Fruit fly (Drosophila melanogaster) S2 (cell line): ENCODE data around the gene Cks85A.

Experiments
- CG8478 ChIP-seq: fragments of >200 bp; optimal IDR thresholded peaks from 2 replicates; lab custom pipeline; 2018
- CTCF ChIP-seq, 2 experiments: fragments of >200 bp; optimal IDR thresholded peaks; 2 replicates each; lab custom pipeline; 2018

Cks85A gene

DNA sequence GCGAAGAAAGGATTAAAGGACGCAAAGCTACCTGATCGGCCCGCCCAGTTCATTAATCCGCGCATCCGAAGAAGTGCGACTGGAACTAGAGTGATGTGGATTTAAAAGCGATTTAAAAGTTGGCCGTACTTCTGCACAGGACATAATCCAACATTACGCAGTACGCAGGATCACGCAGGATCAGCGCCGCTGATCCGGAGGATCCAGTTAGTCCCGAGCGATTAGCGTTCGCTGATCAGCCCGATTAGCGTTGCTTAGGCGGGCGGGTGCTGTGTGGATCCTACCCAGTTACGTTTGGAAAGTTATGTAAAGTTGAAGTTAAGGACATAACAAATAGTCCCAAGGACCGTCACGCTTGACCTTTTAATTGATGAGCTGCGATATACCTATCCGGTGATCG is 19.0 kb downstream of the Cks85A start:
- TF ChIP-seq CTCF (optimal IDR thresholded peaks at IDR 0.05; lab: Kevin White, UChicago), result no peak
- no peak for TF ChIP-seq CG8478

DNA sequence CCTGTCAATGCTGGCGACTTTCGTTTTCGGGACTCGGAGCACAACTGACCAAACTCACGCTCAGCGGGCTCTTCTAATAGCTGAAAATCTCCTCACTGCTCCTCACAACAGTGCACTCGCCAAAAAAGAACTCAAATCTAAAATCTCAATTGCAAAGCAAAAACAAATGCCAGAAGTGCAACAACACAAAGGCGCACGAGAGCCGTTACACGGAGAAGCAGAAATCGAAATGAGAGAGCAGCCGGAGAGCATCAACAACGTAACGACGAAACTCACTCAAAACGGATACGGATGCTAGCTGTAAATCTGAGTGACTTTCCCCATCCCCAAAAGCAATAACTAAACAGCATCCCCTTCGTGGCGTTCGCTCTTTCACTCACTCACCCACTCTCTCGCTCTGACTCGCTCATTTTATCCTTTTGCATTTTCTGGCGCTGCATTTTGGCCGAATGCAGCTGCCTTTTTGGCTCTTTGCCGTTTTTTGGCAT is 20.4 kb downstream of the Cks85A start, which contains the start of gene hb:
Gene hb, minus strand, starts transcription at position 51 of the 488 bp plus-strand sequence.
- TF ChIP-seq CG8478 (no peak), CTCF (optimal IDR thresholded peaks at IDR 0.05; lab: Kevin White, UChicago) (no peak)

DNA sequence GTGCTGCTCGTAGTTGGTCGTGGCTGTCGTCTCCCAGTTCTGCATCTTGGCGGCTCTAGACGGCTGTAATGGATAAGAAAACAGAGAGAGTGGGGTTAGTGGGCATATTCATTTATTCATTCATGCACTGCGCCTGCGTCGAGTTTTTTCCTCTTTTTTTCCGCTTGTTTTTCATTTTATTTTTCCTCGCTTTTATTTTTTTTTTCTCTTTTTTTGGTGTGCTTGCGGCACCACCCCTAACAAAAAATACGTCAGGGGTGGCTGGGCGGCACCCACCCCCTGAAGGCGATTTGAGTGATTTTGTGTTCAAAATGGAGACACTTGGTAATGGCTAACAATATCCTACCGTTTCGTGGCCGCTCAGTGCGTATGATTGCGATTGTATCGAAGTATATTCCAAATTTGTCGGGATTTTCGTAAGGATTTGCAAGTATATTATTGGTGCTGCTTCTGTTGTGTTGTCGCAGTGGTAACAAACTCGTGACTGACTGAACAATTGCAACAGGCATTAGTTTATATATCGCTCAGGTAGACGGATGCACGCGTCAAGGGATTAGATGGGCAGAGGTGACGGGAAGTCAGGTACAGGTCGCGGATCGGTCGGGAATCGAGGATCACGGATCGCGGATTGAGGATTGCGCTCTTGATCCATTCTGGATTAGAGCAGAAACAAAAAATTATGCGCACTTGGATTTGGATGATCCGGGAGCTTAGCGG is 24.0 kb downstream of the Cks85A start:
- TF ChIP-seq CG8478 (no peak), CTCF (optimal IDR thresholded peaks at IDR 0.05; lab: Kevin White, UChicago) (no peak)

dm6 chr3R:8686446-8686845 is 31.8 kb downstream of the Cks85A start:
- TF ChIP-seq CTCF (optimal IDR thresholded peaks at IDR 0.05; lab: Kevin White, UChicago) (no peak), CG8478 (no peak)

DNA sequence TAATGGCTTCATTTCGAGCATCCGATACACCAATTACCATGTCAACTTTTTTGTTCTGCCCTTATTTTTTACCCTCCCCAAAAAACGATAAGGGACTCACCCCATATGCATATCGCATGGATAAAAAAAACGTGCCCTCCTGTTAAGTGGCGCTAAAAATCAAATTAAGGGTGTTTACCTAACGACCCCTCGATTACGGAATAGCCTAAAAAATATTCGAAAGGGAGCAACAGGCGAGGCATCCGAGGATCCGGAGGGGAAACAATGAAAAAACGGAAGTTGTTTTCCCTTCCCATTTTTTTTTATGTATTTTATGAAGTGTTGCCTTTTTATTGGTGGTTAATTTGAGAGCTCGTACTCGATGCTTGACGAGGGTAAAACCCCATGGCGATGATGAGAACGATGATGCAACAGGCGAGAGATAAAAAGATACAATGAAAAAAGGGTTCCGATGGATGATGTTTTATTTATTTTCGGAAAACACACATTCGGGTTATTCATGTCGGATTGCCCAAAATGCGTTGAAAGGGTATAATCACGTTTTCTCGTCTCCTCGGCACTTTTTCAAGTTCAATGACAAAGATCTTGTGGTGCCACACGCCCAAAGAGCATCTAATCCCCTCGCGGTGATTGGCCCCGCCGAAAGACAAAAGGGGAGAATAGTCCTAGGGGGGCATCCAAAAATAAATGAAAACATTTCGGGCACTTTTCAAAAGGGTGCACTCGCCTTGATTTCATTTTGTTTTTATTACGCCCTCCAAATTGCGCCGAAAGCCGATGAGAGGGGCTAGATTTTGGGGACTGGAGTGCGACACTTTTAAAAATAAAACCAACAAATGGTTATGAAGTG is 33.7 kb downstream of the Cks85A start, which contains the start of gene CG44227:
Gene CG44227, minus strand, starts transcription at position 849 of the 850 bp plus-strand sequence.
- TF ChIP-seq CTCF (optimal IDR thresholded peaks at IDR 0.05; lab: Kevin White, UChicago), result no peak
- no peak for TF ChIP-seq CG8478

DNA sequence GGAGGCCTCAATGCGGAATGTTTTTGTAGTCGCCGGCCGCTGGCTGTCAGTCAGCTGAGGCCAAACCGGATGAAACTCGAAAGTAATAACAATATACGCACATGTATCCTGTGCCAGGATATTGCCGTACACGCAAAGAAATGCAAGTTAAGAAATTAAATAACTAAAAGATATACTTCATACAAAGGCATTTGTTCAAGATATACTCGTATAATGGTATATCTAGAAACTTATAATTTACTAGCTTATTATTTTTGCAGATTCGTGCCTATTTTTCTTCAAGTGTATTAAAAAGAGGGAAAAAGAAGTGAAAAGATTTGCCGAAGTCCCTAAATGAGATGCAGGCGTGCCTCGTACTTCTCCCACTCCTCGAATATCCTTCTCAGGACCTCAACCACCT is 35.0 kb downstream of the Cks85A start:
- no peak for TF ChIP-seq CTCF (optimal IDR thresholded peaks at IDR 0.05; lab: Kevin White, UChicago)
- TF ChIP-seq CG8478, result no peak

- TF ChIP-seq CTCF (optimal IDR thresholded peaks at IDR 0.05; lab: Kevin White, UChicago) (no peak), CG8478 (no peak)
Observed at dm6 chr3R:8680611-8681010, 37.6 kb downstream of the Cks85A start.

- TF ChIP-seq CG8478 (no peak), CTCF (optimal IDR thresholded peaks at IDR 0.05; lab: Kevin White, UChicago) (no peak)
Observed at dm6 chr3R:8679934-8680333, 38.3 kb downstream of the Cks85A start, which contains the start of gene CG33325. TSS of gene CG33325 (minus strand) at chr3R:8680034.

- no peak for TF ChIP-seq CTCF (optimal IDR thresholded peaks at IDR 0.05; lab: Kevin White, UChicago)
- no peak for TF ChIP-seq CG8478
Observed at dm6 chr3R:8676560-8677000, 41.7 kb downstream of the Cks85A start, which contains the start of the genes Unc50, CG11755 and CG8043. TSS of gene Unc50 (minus strand) at chr3R:8676613. TSS of gene CG11755 (plus strand) at chr3R:8676915. TSS of gene CG8043 (plus strand) at chr3R:8676915.

DNA sequence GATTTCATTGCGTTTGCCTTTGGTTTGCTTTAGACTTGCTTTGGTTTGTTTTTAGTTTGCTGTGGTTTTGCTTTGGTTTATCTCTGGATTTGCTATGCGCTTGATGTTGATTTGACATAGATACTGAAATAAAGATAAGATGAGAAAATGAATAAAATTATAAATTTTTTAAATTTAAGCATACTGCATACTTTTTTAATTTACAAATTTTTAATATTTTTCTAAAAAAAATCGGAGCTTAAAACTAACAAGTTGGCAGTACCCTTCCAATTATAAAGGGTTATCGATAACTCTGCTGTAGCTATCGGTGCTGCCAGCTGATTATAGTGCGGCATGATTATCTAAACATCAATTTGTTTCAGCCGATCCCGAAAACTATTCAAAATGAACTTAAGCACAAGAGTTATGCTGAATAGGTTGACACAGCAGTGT is 44.4 kb downstream of the Cks85A start, which contains the start of gene mRpL19:
Gene mRpL19, plus strand, starts transcription at position 307 of the 432 bp plus-strand sequence.
- TF ChIP-seq CTCF (optimal IDR thresholded peaks at IDR 0.05; lab: Kevin White, UChicago), result no peak
- TF ChIP-seq CG8478, result no peak

dm6 chr3R:8670529-8671491 is 47.4 kb downstream of the Cks85A start, which contains the start of gene p:
TSS of gene p (minus strand) at chr3R:8670684.
- TF ChIP-seq CTCF (optimal IDR thresholded peaks at IDR 0.05; lab: Kevin White, UChicago) (no peak), CG8478 (no peak)

dm6 chr3R:8669900-8670528 is 48.2 kb downstream of the Cks85A start:
- no peak for TF ChIP-seq CG8478
- TF ChIP-seq CTCF (optimal IDR thresholded peaks at IDR 0.05; lab: Kevin White, UChicago), result no peak

DNA sequence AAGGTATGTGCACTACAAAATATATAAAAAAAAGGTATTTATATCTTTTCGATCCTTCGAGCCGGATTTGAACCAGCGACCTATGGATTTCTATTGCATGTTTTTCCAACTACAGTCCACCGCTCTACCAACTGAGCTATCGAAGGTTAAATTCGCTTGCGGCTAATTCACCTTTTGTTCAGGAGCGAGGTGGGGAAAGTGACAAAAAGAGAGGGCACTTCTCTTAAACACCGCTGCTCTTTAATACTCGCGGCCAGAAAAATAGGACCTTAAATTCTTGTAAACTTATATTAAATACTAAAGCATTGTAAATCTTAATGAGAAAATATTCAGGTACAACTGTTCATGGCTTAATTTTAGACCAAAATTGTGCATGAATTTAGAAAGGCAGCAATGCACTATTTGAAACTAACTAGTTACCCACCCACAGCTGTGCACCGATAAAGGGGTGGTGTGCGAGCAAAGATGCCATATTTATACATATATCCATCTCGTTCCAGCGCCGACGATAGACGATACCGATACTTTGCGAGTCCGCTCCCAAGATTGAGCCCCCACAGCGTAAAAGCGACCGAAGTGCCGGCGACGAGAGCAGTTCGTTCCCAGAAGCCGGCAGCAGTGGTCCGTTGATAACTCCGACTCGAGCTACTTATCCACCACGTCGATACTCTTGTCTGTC is 49.1 kb downstream of the Cks85A start:
- TF ChIP-seq CG8478 (no peak), CTCF (optimal IDR thresholded peaks at IDR 0.05; lab: Kevin White, UChicago) (no peak)
